Worm (Caenorhabditis elegans): ENCODE results near the gene F38B7.3.

Gene F38B7.3

ce11 chrV:11585122-11585521, 36.2 kb downstream of the F38B7.3 start:
- TF ChIP-seq F16B12.6 (tag; optimal IDR thresholded peaks at IDR 0.05) (no peak), swsn-7 (tag; optimal IDR thresholded peaks at IDR 0.05) (peak; percentile 29), alr-1 (tag; optimal IDR thresholded peaks at IDR 0.05; ENCODE audit: borderline replicate concordance) (no peak), nhr-12 (tag; optimal IDR thresholded peaks at IDR 0.05) (no peak), ceh-90 (tag; optimal IDR thresholded peaks at IDR 0.05) (no peak), egl-13 (tag; optimal IDR thresholded peaks at IDR 0.05) (no peak), ama-1 (optimal IDR thresholded peaks at IDR 0.05) (no peak), ceh-8 (GFP tag; optimal IDR thresholded peaks at IDR 0.05) (no peak), ceh-82 (tag; optimal IDR thresholded peaks at IDR 0.05) (peak; percentile 42 to 54 (median 49)), nhr-84 (tag; optimal IDR thresholded peaks at IDR 0.05) (no peak), C04F5.9 (tag; optimal IDR thresholded peaks at IDR 0.05) (no peak), lin-15B (tag; optimal IDR thresholded peaks at IDR 0.05) (no peak), elt-2 (tag; optimal IDR thresholded peaks at IDR 0.05) (peak; percentile 61), unc-30 (tag; optimal IDR thresholded peaks at IDR 0.05) (no peak), mdl-1 (tag; optimal IDR thresholded peaks at IDR 0.05) (no peak), vab-15 (tag; optimal IDR thresholded peaks at IDR 0.05) (no peak), ets-5 (GFP tag; IDR thresholded peaks at IDR 0.05) (no peak), isw-1 (GFP tag; IDR thresholded peaks at IDR 0.05) (no peak), irx-1 (tag; optimal IDR thresholded peaks at IDR 0.05) (no peak), snpc-4 (tag; optimal IDR thresholded peaks at IDR 0.05) (peak; percentile 97), nhr-28 (tag; optimal IDR thresholded peaks at IDR 0.05) (no peak), C34B4.2 (tag; optimal IDR thresholded peaks at IDR 0.05) (no peak), snu-23 (GFP tag; optimal IDR thresholded peaks at IDR 0.05) (no peak), lin-35 (GFP tag; optimal IDR thresholded peaks at IDR 0.05) (no peak), elt-3 (tag; optimal IDR thresholded peaks at IDR 0.05) (peak in 1 of 6 experiments; percentile 16), skn-1 (tag; optimal IDR thresholded peaks at IDR 0.05) (peak; percentile 11), nhr-19 (GFP tag; conservative IDR thresholded peaks at IDR 0.05) (peak; percentile 66), C16A3.4 (tag; optimal IDR thresholded peaks at IDR 0.05) (no peak), efl-3 (GFP tag; optimal IDR thresholded peaks at IDR 0.05) (no peak), dpl-1 (GFP tag; optimal IDR thresholded peaks at IDR 0.05) (peak in 1 of 3 experiments; percentile 0), ces-1 (GFP tag; optimal IDR thresholded peaks at IDR 0.05) (no peak), nhr-77 (tag; optimal IDR thresholded peaks at IDR 0.05) (no peak), fos-1 (tag; optimal IDR thresholded peaks at IDR 0.05) (no peak), nhr-71 (tag; optimal IDR thresholded peaks at IDR 0.05) (peak; percentile 80), unc-98 (GFP tag; IDR thresholded peaks at IDR 0.05) (no peak), ztf-4 (tag; optimal IDR thresholded peaks at IDR 0.05) (no peak), lin-13 (GFP tag; optimal IDR thresholded peaks at IDR 0.05) (no peak), dsc-1 (tag; optimal IDR thresholded peaks at IDR 0.05) (no peak), mep-1 (tag; optimal IDR thresholded peaks at IDR 0.05) (no peak), lir-3 (tag; optimal IDR thresholded peaks at IDR 0.05; ENCODE audit: poor library complexity) (no peak), nhr-237 (tag; optimal IDR thresholded peaks at IDR 0.05) (no peak), nhr-20 (tag; optimal IDR thresholded peaks at IDR 0.05) (peak; percentile 75), sptf-1 (tag; optimal IDR thresholded peaks at IDR 0.05) (no peak), hlh-17 (GFP tag; optimal IDR thresholded peaks at IDR 0.05; ENCODE audit: borderline replicate concordance) (no peak), unc-130 (tag; optimal IDR thresholded peaks at IDR 0.05) (no peak), zag-1 (tag; optimal IDR thresholded peaks at IDR 0.05) (no peak), efl-1 (optimal IDR thresholded peaks at IDR 0.05) (peak; percentile 4 to 30), efl-1 (GFP tag; optimal IDR thresholded peaks at IDR 0.05 in 1 of 2) (no peak), lin-14 (GFP tag; optimal IDR thresholded peaks at IDR 0.05) (no peak), mab-9 (GFP tag; IDR thresholded peaks at IDR 0.05) (no peak), tlp-1 (tag; optimal IDR thresholded peaks at IDR 0.05) (no peak), nhr-11 (tag; optimal IDR thresholded peaks at IDR 0.05) (no peak), zip-4 (GFP tag; optimal IDR thresholded peaks at IDR 0.05) (peak; percentile 70), egl-27 (tag; optimal IDR thresholded peaks at IDR 0.05) (no peak), lsy-2 (tag; optimal IDR thresholded peaks at IDR 0.05) (no peak)
